Worm (Caenorhabditis elegans): ENCODE measurements around the gene ZK792.7.

ce11 chrIV:11673543-11673942 lies 20.7 kb upstream of the ZK792.7 start, which contains the start of gene inx-8:
- TF ChIP-seq unc-62 (GFP tag; optimal IDR thresholded peaks at IDR 0.05 in 1 of 2) (no peak), unc-62 (tag; optimal IDR thresholded peaks at IDR 0.05) (no peak), ces-1 (GFP tag; optimal IDR thresholded peaks at IDR 0.05) (no peak), Y105C5A.15 (GFP tag; IDR thresholded peaks at IDR 0.05) (no peak), nhr-237 (tag; optimal IDR thresholded peaks at IDR 0.05) (no peak), mdl-1 (tag; optimal IDR thresholded peaks at IDR 0.05) (no peak), nhr-102 (tag; optimal IDR thresholded peaks at IDR 0.05) (no peak), nhr-77 (tag; optimal IDR thresholded peaks at IDR 0.05) (no peak), vab-7 (GFP tag; IDR thresholded peaks at IDR 0.05) (no peak), hlh-30 (tag; optimal IDR thresholded peaks at IDR 0.05; ENCODE audit: insufficient read depth) (no peak), F49E8.2 (tag; optimal IDR thresholded peaks at IDR 0.05; ENCODE audit: borderline replicate concordance) (no peak), nhr-28 (tag; optimal IDR thresholded peaks at IDR 0.05) (no peak), nhr-25 (tag; optimal IDR thresholded peaks at IDR 0.05; ENCODE audit: borderline replicate concordance, insufficient read depth) (no peak), ZK546.5 (tag; optimal IDR thresholded peaks at IDR 0.05) (no peak)
